Comparison of ENCODE assay signal across 3 worm cellular contexts in genomic region chrX:10677552-10677951, ce11.
TF ChIP-seq lines count a peak whose summit lies in the region.

No protein-coding gene starts in this region.

TF ChIP-seq in whole organism, L2 larva, 48 proteins besides CTCF, POLR2A, EP300 and RAD21 (continued from another document):
- peak; percentile 59 for TF ChIP-seq crh-2 (tag; optimal IDR thresholded peaks at IDR 0.05; lab: Kevin White, UChicago)
- peak; percentile 71 for TF ChIP-seq nhr-129 (tag; optimal IDR thresholded peaks at IDR 0.05; lab: Kevin White, UChicago)
- no peak for TF ChIP-seq ceh-82 (tag; optimal IDR thresholded peaks at IDR 0.05; lab: Kevin White, UChicago)
- TF ChIP-seq elt-1 (tag; optimal IDR thresholded peaks at IDR 0.05; lab: Kevin White, UChicago) = no peak
- TF ChIP-seq alr-1 (tag; optimal IDR thresholded peaks at IDR 0.05; lab: Kevin White, UChicago) = no peak
- no peak for TF ChIP-seq ama-1 (optimal IDR thresholded peaks at IDR 0.05; lab: Kevin White, UChicago)
- no peak for TF ChIP-seq egl-27 (tag; optimal IDR thresholded peaks at IDR 0.05; lab: Kevin White, UChicago)
- TF ChIP-seq nhr-6 (tag; optimal IDR thresholded peaks at IDR 0.05; lab: Kevin White, UChicago) = no peak
- no peak for TF ChIP-seq unc-39 (tag; optimal IDR thresholded peaks at IDR 0.05; lab: Kevin White, UChicago)
- TF ChIP-seq blmp-1 (tag; optimal IDR thresholded peaks at IDR 0.05; lab: Kevin White, UChicago; ENCODE audit: insufficient read depth) = no peak

TF ChIP-seq in whole organism, L4 larva, 104 proteins besides CTCF, POLR2A, EP300 and RAD21 (continued from another document):
- TF ChIP-seq nhr-6 (tag; optimal IDR thresholded peaks at IDR 0.05; lab: Kevin White, UChicago) (peak; percentile 41), lin-39 (tag; optimal IDR thresholded peaks at IDR 0.05; lab: Kevin White, UChicago) (no peak), rbr-2 (tag; optimal IDR thresholded peaks at IDR 0.05; lab: Kevin White, UChicago) (peak; percentile 16)

TF ChIP-seq in whole organism, late embryonic, 69 proteins besides CTCF, POLR2A, EP300 and RAD21 (continued from another document):
- TF ChIP-seq pag-3 (tag; optimal IDR thresholded peaks at IDR 0.05; lab: Kevin White, UChicago; ENCODE audit: borderline replicate concordance) = no peak
- no peak for TF ChIP-seq ahr-1 (tag; optimal IDR thresholded peaks at IDR 0.05; lab: Kevin White, UChicago)
- no peak for TF ChIP-seq pros-1 (tag; optimal IDR thresholded peaks at IDR 0.05; lab: Kevin White, UChicago)
